Worm (Caenorhabditis elegans) whole organism, late embryonic: ENCODE measurements around the gene R11E3.1.

Source experiments
- C08G9.2 ChIP-seq: sonication (generic microtip); optimal IDR thresholded peaks from 2 replicates; lab custom pipeline; 2016; ENCODE audit warnings: mild to moderate bottlenecking, missing genetic modification characterization, moderate library complexity, missing compliant biosample characterization
- ceh-14 ChIP-seq: sonication (generic microtip); optimal IDR thresholded peaks from 2 replicates; lab custom pipeline; 2016; ENCODE audit warnings: missing genotype, missing genetic modification characterization, missing compliant biosample characterization
- dmd-4 ChIP-seq: sonication (generic microtip); optimal IDR thresholded peaks from 2 replicates; lab custom pipeline; 2016; ENCODE audit warnings: borderline replicate concordance, missing genetic modification characterization, missing compliant biosample characterization
- lin-11 ChIP-seq: fragments of 200-800 bp; sonication (Bioruptor generic); optimal IDR thresholded peaks from 2 replicates; lab custom pipeline; 2018; ENCODE audit warnings: mild to moderate bottlenecking, missing genetic modification characterization, missing compliant biosample characterization
- nfya-1 ChIP-seq: sonication (generic microtip); optimal IDR thresholded peaks from 2 replicates; lab custom pipeline; 2017; ENCODE audit warnings: missing genetic modification characterization, mild to moderate bottlenecking, missing compliant biosample characterization, antibody characterized with exemption, moderate library complexity
- nhr-11 ChIP-seq: fragments of 150-350 bp; optimal IDR thresholded peaks from 2 replicates; lab custom pipeline; 2014; ENCODE audit warnings: missing biosample characterization, missing genetic modification characterization
- npax-4 ChIP-seq: sonication (generic microtip); optimal IDR thresholded peaks from 2 replicates; lab custom pipeline; 2016; ENCODE audit warnings: missing genetic modification characterization, missing compliant biosample characterization
- pat-9 ChIP-seq: fragments of 200-800 bp; sonication (Bioruptor generic); optimal IDR thresholded peaks from 2 replicates; lab custom pipeline; 2018; ENCODE audit warnings: mild to moderate bottlenecking, missing genetic modification characterization, moderate library complexity, missing compliant biosample characterization
- sox-4 ChIP-seq: sonication (generic microtip); optimal IDR thresholded peaks from 2 replicates; lab custom pipeline; 2017; ENCODE audit warnings: mild to moderate bottlenecking, missing genetic modification characterization, inconsistent platforms, missing compliant biosample characterization
- tbx-2 ChIP-seq: sonication (generic microtip); optimal IDR thresholded peaks from 2 replicates; lab custom pipeline; 2016; ENCODE audit warnings: missing genetic modification characterization, missing compliant biosample characterization
- ztf-16 ChIP-seq: sonication (generic microtip); optimal IDR thresholded peaks from 2 replicates; lab custom pipeline; 2017; ENCODE audit warnings: missing genetic modification characterization, missing compliant biosample characterization

DNA sequence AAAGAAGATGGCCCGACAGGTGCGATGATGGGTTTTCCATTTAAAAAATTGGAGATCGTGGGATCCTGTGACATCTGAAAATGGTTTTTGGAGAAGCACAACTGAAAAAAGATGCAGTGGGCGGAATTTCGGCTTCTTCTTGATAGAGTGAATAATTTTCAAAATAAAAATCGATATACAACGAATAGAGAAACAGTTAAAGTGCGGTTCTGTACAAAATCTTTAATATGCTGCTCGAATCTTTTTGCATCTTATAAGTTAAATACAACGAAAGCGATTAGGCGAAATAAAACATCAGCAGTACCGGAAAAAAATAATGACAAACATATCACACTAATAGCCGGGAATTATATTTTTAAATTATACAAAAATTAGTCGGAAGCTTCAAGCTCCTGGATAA is 17.7 kb downstream of the R11E3.1 start, which contains the start of gene H06H21.11:
- TF ChIP-seq C08G9.2 (tag; lab: Kevin White, UChicago): no peak
- no peak for TF ChIP-seq ztf-16
- no peak for TF ChIP-seq tbx-2
- TF ChIP-seq nfya-1 (tag; lab: Kevin White, UChicago): no peak
- no peak for TF ChIP-seq sox-4
- no peak for TF ChIP-seq ceh-14 (tag; lab: Kevin White, UChicago)
- TF ChIP-seq dmd-4 (tag; lab: Kevin White, UChicago): no peak
- no peak for TF ChIP-seq lin-11 (tag; lab: Kevin White, UChicago)
- TF ChIP-seq pat-9 (tag; lab: Kevin White, UChicago): no peak
- TF ChIP-seq nhr-11 (tag; lab: Kevin White, UChicago): no peak
- no peak for TF ChIP-seq npax-4 (tag; lab: Kevin White, UChicago)
